Worm (Caenorhabditis elegans): ENCODE data around the gene F54E2.9.

The F54E2.9 gene

ce11 chrV:2821618-2822272 lies 8.0 kb upstream of the F54E2.9 start, which contains the start of gene srh-36:
srh-36 (minus strand) TSS chrV:2821668.
- TF ChIP-seq nfya-1 (tag; optimal IDR thresholded peaks at IDR 0.05; ENCODE audit: insufficient read depth) (peak; percentile 46), mml-1 (tag; optimal IDR thresholded peaks at IDR 0.05) (no peak)

ce11 chrV:2818117-2818516 lies 4.3 kb upstream of the F54E2.9 start, which contains the start of gene srt-34:
srt-34 (minus strand) TSS chrV:2818217.
- TF ChIP-seq egl-27 (tag; optimal IDR thresholded peaks at IDR 0.05) (no peak), snpc-4 (tag; optimal IDR thresholded peaks at IDR 0.05) (no peak), aly-2 (tag; optimal IDR thresholded peaks at IDR 0.05) (no peak), daf-12 (tag; optimal IDR thresholded peaks at IDR 0.05) (no peak), ztf-11 (tag; optimal IDR thresholded peaks at IDR 0.05) (no peak), R02D3.7 (tag; optimal IDR thresholded peaks at IDR 0.05) (no peak), nhr-76 (tag; optimal IDR thresholded peaks at IDR 0.05) (no peak), ceh-82 (tag; optimal IDR thresholded peaks at IDR 0.05) (no peak), pha-4 (tag; optimal IDR thresholded peaks at IDR 0.05) (no peak), zag-1 (tag; optimal IDR thresholded peaks at IDR 0.05) (no peak), nhr-28 (tag; optimal IDR thresholded peaks at IDR 0.05) (no peak)

ce11 chrV:2815956-2816355 lies 2.2 kb upstream of the F54E2.9 start, which contains the start of gene F54E2.5:
F54E2.5 (minus strand) TSS chrV:2816056.
- TF ChIP-seq fkh-10 (GFP tag; optimal IDR thresholded peaks at IDR 0.05) (no peak), nhr-67 (tag; optimal IDR thresholded peaks at IDR 0.05) (no peak), daf-12 (tag; optimal IDR thresholded peaks at IDR 0.05) (no peak)

- TF ChIP-seq pqm-1 (tag; optimal IDR thresholded peaks at IDR 0.05) (peak; percentile 94), elt-2 (tag; optimal IDR thresholded peaks at IDR 0.05) (peak; percentile 95), snpc-4 (tag; optimal IDR thresholded peaks at IDR 0.05) (no peak), lin-15B (tag; optimal IDR thresholded peaks at IDR 0.05) (no peak), eor-1 (tag; optimal IDR thresholded peaks at IDR 0.05) (no peak), fos-1 (tag; optimal IDR thresholded peaks at IDR 0.05) (peak; percentile 64)
Observed at ce11 chrV:2810164-2810563, 3.6 kb downstream of the F54E2.9 start, which contains the start of gene F54E2.1. F54E2.1 (plus strand) TSS chrV:2810398.

- TF ChIP-seq fkh-10 (GFP tag; optimal IDR thresholded peaks at IDR 0.05): no peak
- no peak for TF ChIP-seq ceh-82 (tag; optimal IDR thresholded peaks at IDR 0.05)
- TF ChIP-seq lin-15B (tag; optimal IDR thresholded peaks at IDR 0.05): no peak
- no peak for TF ChIP-seq pha-4 (tag; optimal IDR thresholded peaks at IDR 0.05)
- no peak for TF ChIP-seq R02D3.7 (tag; optimal IDR thresholded peaks at IDR 0.05)
- TF ChIP-seq lin-39 (tag; optimal IDR thresholded peaks at IDR 0.05): no peak
- TF ChIP-seq pqm-1 (tag; optimal IDR thresholded peaks at IDR 0.05): no peak
- TF ChIP-seq nhr-237 (tag; optimal IDR thresholded peaks at IDR 0.05): no peak
- no peak for TF ChIP-seq nhr-28 (tag; optimal IDR thresholded peaks at IDR 0.05)
- TF ChIP-seq ceh-28 (tag; optimal IDR thresholded peaks at IDR 0.05): no peak
- TF ChIP-seq ceh-9 (tag; optimal IDR thresholded peaks at IDR 0.05): no peak
- no peak for TF ChIP-seq hmg-11 (tag; optimal IDR thresholded peaks at IDR 0.05)
Observed at ce11 chrV:2809443-2809842, 4.3 kb downstream of the F54E2.9 start.

- TF ChIP-seq nhr-23 (tag; optimal IDR thresholded peaks at IDR 0.05) (no peak), elt-2 (tag; optimal IDR thresholded peaks at IDR 0.05) (no peak), daf-12 (tag; optimal IDR thresholded peaks at IDR 0.05) (no peak), nhr-25 (tag; optimal IDR thresholded peaks at IDR 0.05) (no peak), hmg-11 (tag; optimal IDR thresholded peaks at IDR 0.05) (no peak), nhr-237 (tag; optimal IDR thresholded peaks at IDR 0.05) (no peak), ceh-82 (tag; optimal IDR thresholded peaks at IDR 0.05) (no peak), nhr-12 (tag; optimal IDR thresholded peaks at IDR 0.05) (no peak), ZK546.5 (tag; optimal IDR thresholded peaks at IDR 0.05) (no peak), eor-1 (tag; optimal IDR thresholded peaks at IDR 0.05) (no peak), egl-5 (tag; optimal IDR thresholded peaks at IDR 0.05) (no peak), nhr-67 (tag; optimal IDR thresholded peaks at IDR 0.05) (no peak)
Observed at ce11 chrV:2807760-2808159, 6.0 kb downstream of the F54E2.9 start, which contains the start of gene ketn-1. ketn-1 (minus strand) TSS chrV:2807860.
